Worm (Caenorhabditis elegans): ENCODE data around the gene C14B9.10.
A peak's percentile ranks its signal among the peaks of the same experiment; 100 is the strongest.

DNA sequence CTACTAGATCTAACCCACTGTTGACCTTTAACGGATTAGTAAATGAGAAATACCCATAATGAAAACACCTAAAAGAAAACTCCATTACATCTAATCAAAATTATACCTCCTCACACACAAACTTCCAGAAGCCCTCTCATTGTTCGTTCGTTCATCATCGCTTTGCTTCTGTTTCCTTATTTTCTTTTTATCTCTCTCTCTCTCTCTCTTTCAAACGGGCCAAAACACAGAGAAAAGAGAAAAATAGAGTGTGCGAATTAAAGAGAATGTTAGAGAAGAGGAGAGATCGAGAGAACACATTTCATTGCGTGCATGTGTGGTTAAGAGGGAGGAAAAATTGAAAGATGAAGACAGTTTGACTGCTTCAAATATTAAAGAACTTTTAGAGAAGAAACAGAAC lies 6.3 kb upstream of the C14B9.10 start:
- no peak for TF ChIP-seq egl-27 (tag; optimal IDR thresholded peaks at IDR 0.05)
- peak; percentile 67 for TF ChIP-seq rnt-1 (tag; optimal IDR thresholded peaks at IDR 0.05)
- TF ChIP-seq sup-37 (GFP tag; optimal IDR thresholded peaks at IDR 0.05) = no peak
- TF ChIP-seq ztf-11 (tag; optimal IDR thresholded peaks at IDR 0.05) = no peak
- peak; percentile 76 for TF ChIP-seq fos-1 (tag; optimal IDR thresholded peaks at IDR 0.05)
- peak; percentile 70 for TF ChIP-seq snu-23 (GFP tag; optimal IDR thresholded peaks at IDR 0.05)
- no peak for TF ChIP-seq alr-1 (tag; optimal IDR thresholded peaks at IDR 0.05; ENCODE audit: borderline replicate concordance)

Data from whole organism, L1 larva.